Fruit fly (Drosophila melanogaster) whole organism, adult: ENCODE results near the gene CG31269.
A peak's percentile ranks its signal among the peaks of the same experiment; 100 is the strongest.

Experiments
- CG12768 ChIP-seq: fragments of 200-800 bp; sonication (Bioruptor generic); optimal IDR thresholded peaks from 2 replicates; lab custom pipeline; 2017; ENCODE audit warnings: missing biosample characterization, missing genetic modification characterization, mild to moderate bottlenecking, moderate library complexity, missing genetic modification reagents
- CG1620 ChIP-seq: fragments of 200-800 bp; sonication (Bioruptor generic); optimal IDR thresholded peaks from 2 replicates; lab custom pipeline; 2016; ENCODE audit warnings: missing biosample characterization, missing genetic modification characterization
- CG33017 ChIP-seq: fragments of 200-800 bp; sonication (Bioruptor generic); optimal IDR thresholded peaks from 2 replicates; lab custom pipeline; 2018; ENCODE audit warnings: missing biosample characterization, mild to moderate bottlenecking, missing genetic modification characterization, moderate library complexity
- CG5204 ChIP-seq: fragments of 200-800 bp; sonication (Bioruptor generic); optimal IDR thresholded peaks from 2 replicates; lab custom pipeline; 2016; ENCODE audit warnings: missing biosample characterization, missing genetic modification characterization
- CG7045 ChIP-seq: fragments of 200-800 bp; sonication (Bioruptor generic); optimal IDR thresholded peaks from 2 replicates; lab custom pipeline; 2017; ENCODE audit warnings: missing biosample characterization, mild to moderate bottlenecking, missing genetic modification characterization
- Clk ChIP-seq: fragments of 200-800 bp; sonication (Bioruptor generic); optimal IDR thresholded peaks from 2 replicates; lab custom pipeline; 2017; ENCODE audit warnings: missing biosample characterization, missing genetic modification characterization
- Hr96 ChIP-seq: fragments of 200-800 bp; sonication (Bioruptor generic); optimal IDR thresholded peaks from 2 replicates; lab custom pipeline; 2016; ENCODE audit warnings: missing biosample characterization, missing genetic modification characterization
- Mnt ChIP-seq: fragments of 200-800 bp; sonication (Bioruptor generic); optimal IDR thresholded peaks from 2 replicates; lab custom pipeline; 2016; ENCODE audit warnings: missing biosample characterization, mild to moderate bottlenecking, missing genetic modification characterization
- cnc ChIP-seq, 2 experiments: fragments of >200 bp; optimal IDR thresholded peaks; 2 replicates each; lab custom pipeline; 2017
- kay ChIP-seq: fragments of 200-800 bp; sonication (Bioruptor generic); peaks from one replicate; lab custom pipeline; 2016; ENCODE audit warnings: missing biosample characterization, missing genetic modification characterization, borderline replicate concordance
- ovo ChIP-seq: fragments of 200-800 bp; sonication (Bioruptor generic); optimal IDR thresholded peaks from 2 replicates; lab custom pipeline; 2016; ENCODE audit warnings: missing biosample characterization, missing genetic modification characterization
- pad ChIP-seq: fragments of 200-800 bp; sonication (Bioruptor generic); optimal IDR thresholded peaks from 3 replicates; lab custom pipeline; 2017; ENCODE audit warnings: missing biosample characterization, missing genetic modification characterization, mild to moderate bottlenecking, moderate library complexity, missing genetic modification reagents
- tj ChIP-seq: fragments of 200-800 bp; sonication (Bioruptor generic); optimal IDR thresholded peaks from 3 replicates; lab custom pipeline; 2017; ENCODE audit warnings: missing biosample characterization, mild to moderate bottlenecking, missing genetic modification characterization, moderate library complexity

DNA sequence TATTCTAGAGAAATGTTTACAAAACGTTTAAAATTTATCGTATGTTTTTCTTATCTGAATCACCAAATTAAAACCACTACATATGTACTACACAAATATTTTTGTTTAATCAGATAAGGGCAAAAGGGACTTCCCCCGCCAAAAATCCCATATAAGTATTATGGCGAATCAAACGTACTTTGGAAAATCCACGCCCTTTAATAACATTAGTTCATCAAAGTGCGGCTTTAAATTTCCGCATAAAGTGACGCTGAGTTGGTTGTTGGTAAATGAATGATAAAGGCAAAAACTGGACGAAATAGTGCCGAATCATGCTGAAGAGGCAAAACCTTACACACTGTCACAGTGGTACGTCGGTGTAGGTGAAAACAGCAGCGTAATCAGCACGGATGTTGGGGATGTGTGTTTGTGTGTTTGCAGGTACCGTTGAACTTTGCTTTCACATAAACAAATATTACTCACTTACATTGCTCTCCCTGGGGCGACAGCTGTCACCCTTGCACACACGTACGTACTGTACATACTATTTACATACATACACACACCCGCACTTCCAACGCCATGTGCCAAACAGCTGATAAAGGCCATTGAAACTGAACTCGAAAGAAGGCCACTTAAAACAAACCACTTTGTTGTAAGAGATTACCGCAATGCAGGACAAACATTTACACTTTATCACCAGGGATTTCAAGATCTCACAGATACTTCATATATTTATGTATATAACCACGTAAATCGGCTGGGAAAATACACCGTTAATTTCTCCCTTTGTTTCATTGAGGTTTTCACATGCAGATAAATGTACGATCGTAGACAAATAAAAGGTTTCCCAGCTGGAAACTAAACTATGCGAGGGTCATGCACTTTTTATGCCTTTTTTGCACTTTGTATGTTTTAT is 47.7 kb upstream of the CG31269 start:
- TF ChIP-seq CG5204 (GFP tag; lab: Kevin White, UChicago) = no peak
- TF ChIP-seq CG12768 (GFP tag; lab: Kevin White, UChicago) = peak; percentile 74
- TF ChIP-seq tj (GFP tag; lab: Kevin White, UChicago) = peak; percentile 97
- no peak for TF ChIP-seq CG1620 (GFP tag; lab: Kevin White, UChicago)
- TF ChIP-seq cnc (optimal IDR thresholded peaks at IDR 0.05; lab: Kevin White, UChicago) = peak; percentile 98 to 100
- no peak for TF ChIP-seq Clk (GFP tag; lab: Kevin White, UChicago)
- TF ChIP-seq kay (GFP tag; lab: Kevin White, UChicago) = peak; percentile 98
- no peak for TF ChIP-seq ovo (GFP tag; lab: Kevin White, UChicago)
- peak; percentile 29 for TF ChIP-seq Hr96
- TF ChIP-seq CG33017 (tag; lab: Kevin White, UChicago) = no peak
- TF ChIP-seq pad = peak; percentile 74
- TF ChIP-seq CG7045 (GFP tag; lab: Kevin White, UChicago) = peak; percentile 9
- TF ChIP-seq Mnt (GFP tag; lab: Kevin White, UChicago) = peak; percentile 90
